Worm (Caenorhabditis elegans): ENCODE data around the gene unc-16.
A peak's percentile ranks its signal among the peaks of the same experiment; 100 is the strongest.

Gene unc-16

ce11 chrIII:9502155-9502714 lies 43.8 kb upstream of the unc-16 start:
- TF ChIP-seq tbx-8 (GFP tag; optimal IDR thresholded peaks at IDR 0.05) = no peak
- no peak for TF ChIP-seq blmp-1 (tag; optimal IDR thresholded peaks at IDR 0.05)
- no peak for TF ChIP-seq ceh-43 (GFP tag; optimal IDR thresholded peaks at IDR 0.05)
- no peak for TF ChIP-seq zip-8 (tag; optimal IDR thresholded peaks at IDR 0.05)
- TF ChIP-seq nhr-76 (tag; optimal IDR thresholded peaks at IDR 0.05) = no peak
- no peak for TF ChIP-seq elt-3 (tag; optimal IDR thresholded peaks at IDR 0.05)
- TF ChIP-seq nhr-2 (tag; optimal IDR thresholded peaks at IDR 0.05) = no peak

ce11 chrIII:9504347-9504746 lies 41.7 kb upstream of the unc-16 start:
- TF ChIP-seq drap-1 (GFP tag; optimal IDR thresholded peaks at IDR 0.05) (no peak), sem-2 (GFP tag; optimal IDR thresholded peaks at IDR 0.05) (no peak), ceh-43 (GFP tag; optimal IDR thresholded peaks at IDR 0.05) (no peak), mep-1 (tag; optimal IDR thresholded peaks at IDR 0.05) (no peak), cnd-1 (tag; optimal IDR thresholded peaks at IDR 0.05) (no peak)

ce11 chrIII:9507799-9508198 lies 38.3 kb upstream of the unc-16 start, which contains the start of gene vha-14:
Gene vha-14, plus strand, starts transcription at chrIII:9508100.
- TF ChIP-seq ceh-43 (GFP tag; optimal IDR thresholded peaks at IDR 0.05) (no peak), mab-5 (tag; optimal IDR thresholded peaks at IDR 0.05) (no peak), mep-1 (tag; optimal IDR thresholded peaks at IDR 0.05) (peak; percentile 71), ceh-39 (tag; optimal IDR thresholded peaks at IDR 0.05) (no peak), ztf-11 (tag; optimal IDR thresholded peaks at IDR 0.05) (no peak), lin-13 (tag; optimal IDR thresholded peaks at IDR 0.05) (no peak), nhr-237 (tag; optimal IDR thresholded peaks at IDR 0.05) (peak; percentile 19), ceh-83 (GFP tag; optimal IDR thresholded peaks at IDR 0.05) (no peak), unc-62 (GFP tag; optimal IDR thresholded peaks at IDR 0.05) (peak; percentile 38), bed-3 (GFP tag; optimal IDR thresholded peaks at IDR 0.05) (no peak), nhr-28 (tag; optimal IDR thresholded peaks at IDR 0.05) (no peak), ces-1 (GFP tag; optimal IDR thresholded peaks at IDR 0.05) (peak; percentile 6), lin-32 (GFP tag; optimal IDR thresholded peaks at IDR 0.05) (no peak), elt-1 (tag; optimal IDR thresholded peaks at IDR 0.05; ENCODE audit: borderline replicate concordance, insufficient read depth) (no peak), lsy-2 (tag; optimal IDR thresholded peaks at IDR 0.05) (peak; percentile 38)

ce11 chrIII:9509764-9510370 lies 36.2 kb upstream of the unc-16 start:
- TF ChIP-seq ces-1 (GFP tag; optimal IDR thresholded peaks at IDR 0.05) (peak; percentile 94), unc-120 (tag; optimal IDR thresholded peaks at IDR 0.05; ENCODE audit: poor library complexity, severe bottlenecking) (peak; percentile 23), ceh-43 (GFP tag; optimal IDR thresholded peaks at IDR 0.05) (no peak), unc-62 (GFP tag; optimal IDR thresholded peaks at IDR 0.05) (peak; percentile 45), nhr-237 (tag; optimal IDR thresholded peaks at IDR 0.05) (no peak)

ce11 chrIII:9511055-9511520 lies 35.0 kb upstream of the unc-16 start, which contains the start of gene F55H2.5:
Gene F55H2.5, plus strand, starts transcription at chrIII:9511470.
- TF ChIP-seq mab-5 (tag; optimal IDR thresholded peaks at IDR 0.05) (no peak), cnd-1 (tag; optimal IDR thresholded peaks at IDR 0.05) (no peak), snpc-4 (tag; optimal IDR thresholded peaks at IDR 0.05) (no peak), lin-13 (tag; optimal IDR thresholded peaks at IDR 0.05) (no peak), ceh-43 (GFP tag; optimal IDR thresholded peaks at IDR 0.05) (no peak), M03D4.4 (tag; optimal IDR thresholded peaks at IDR 0.05) (no peak), tbx-8 (GFP tag; optimal IDR thresholded peaks at IDR 0.05) (no peak), sem-2 (GFP tag; optimal IDR thresholded peaks at IDR 0.05) (no peak), blmp-1 (tag; optimal IDR thresholded peaks at IDR 0.05) (no peak)

- TF ChIP-seq nhr-76 (tag; optimal IDR thresholded peaks at IDR 0.05) (no peak), drap-1 (GFP tag; optimal IDR thresholded peaks at IDR 0.05) (no peak), hlh-1 (tag; optimal IDR thresholded peaks at IDR 0.05) (no peak), sptf-1 (tag; optimal IDR thresholded peaks at IDR 0.05) (no peak), pha-4 (tag; optimal IDR thresholded peaks at IDR 0.05) (no peak), nhr-2 (tag; optimal IDR thresholded peaks at IDR 0.05) (no peak), mls-2 (tag; optimal IDR thresholded peaks at IDR 0.05) (no peak), ham-2 (GFP tag; optimal IDR thresholded peaks at IDR 0.05) (no peak), flh-1 (GFP tag; optimal IDR thresholded peaks at IDR 0.05) (no peak), nhr-12 (tag; optimal IDR thresholded peaks at IDR 0.05) (no peak), tbx-8 (GFP tag; optimal IDR thresholded peaks at IDR 0.05) (no peak), elt-1 (tag; optimal IDR thresholded peaks at IDR 0.05; ENCODE audit: borderline replicate concordance, insufficient read depth) (no peak), ztf-11 (tag; optimal IDR thresholded peaks at IDR 0.05) (no peak), lin-32 (GFP tag; optimal IDR thresholded peaks at IDR 0.05) (no peak), M03D4.4 (tag; optimal IDR thresholded peaks at IDR 0.05) (no peak), unc-120 (tag; optimal IDR thresholded peaks at IDR 0.05; ENCODE audit: poor library complexity, severe bottlenecking) (no peak), lin-13 (tag; optimal IDR thresholded peaks at IDR 0.05) (no peak), sem-2 (GFP tag; optimal IDR thresholded peaks at IDR 0.05) (no peak), zip-8 (tag; optimal IDR thresholded peaks at IDR 0.05) (no peak)
Measured at ce11 chrIII:9511660-9512059, 34.4 kb upstream of the unc-16 start.

Measured in whole organism, mixed stage, embryonic.